Worm (Caenorhabditis elegans) whole organism, midembryonic: ENCODE results near the gene F59B2.9.

Experiments used
- ref-1 ChIP-seq: fragments of 200-800 bp; sonication (Bioruptor generic); conservative IDR thresholded peaks from 2 replicates; pipeline ENCODE4 v1.3.6; 2022; ENCODE audit warnings: missing genetic modification reagents, missing genetic modification characterization, missing compliant biosample characterization
- ztf-23 ChIP-seq: fragments of 200-800 bp; sonication (Bioruptor generic); IDR thresholded peaks from 2 replicates; pipeline ENCODE4 v1.3.6; 2022; ENCODE audit warnings: missing genetic modification reagents, missing genetic modification characterization, missing compliant biosample characterization
- ztf-29 ChIP-seq: fragments of 200-800 bp; sonication (Bioruptor generic); IDR thresholded peaks from 2 replicates; pipeline ENCODE4 v1.3.6; 2022; ENCODE audit warnings: missing genetic modification reagents, missing genetic modification characterization, missing compliant biosample characterization

- TF ChIP-seq ref-1 (GFP tag; lab: Robert Waterston, UW) (no peak), ztf-29 (GFP tag; lab: Robert Waterston, UW) (no peak), ztf-23 (GFP tag; lab: Robert Waterston, UW) (no peak)
Measured at ce11 chrIII:9001899-9002298, 10.3 kb downstream of the F59B2.9 start, which contains the start of gene rpn-6.2.
